Worm (Caenorhabditis elegans): Measurements from ENCODE around the gene trd-1.
A peak's percentile ranks its signal among the peaks of the same experiment; 100 is the strongest.

trd-1 gene

ce11 chrIII:7378522-7378921 lies 7.5 kb upstream of the trd-1 start:
- no peak for TF ChIP-seq ceh-90 (tag; optimal IDR thresholded peaks at IDR 0.05)
- TF ChIP-seq lin-15B (tag; optimal IDR thresholded peaks at IDR 0.05) = no peak
- TF ChIP-seq sox-4 (tag; optimal IDR thresholded peaks at IDR 0.05) = no peak

ce11 chrIII:7378945-7379344 lies 7.1 kb upstream of the trd-1 start, which contains the start of gene T20B12.7:
T20B12.7 (minus strand) TSS chrIII:7379045.
- TF ChIP-seq ceh-90 (tag; optimal IDR thresholded peaks at IDR 0.05) (no peak), ztf-4 (tag; optimal IDR thresholded peaks at IDR 0.05) (no peak), efl-1 (optimal IDR thresholded peaks at IDR 0.05) (no peak), efl-1 (GFP tag; optimal IDR thresholded peaks at IDR 0.05 in 1 of 2) (no peak), mep-1 (tag; optimal IDR thresholded peaks at IDR 0.05) (no peak), dpl-1 (GFP tag; optimal IDR thresholded peaks at IDR 0.05) (no peak), nhr-12 (tag; optimal IDR thresholded peaks at IDR 0.05) (no peak), sup-37 (GFP tag; optimal IDR thresholded peaks at IDR 0.05) (no peak), pax-3 (tag; optimal IDR thresholded peaks at IDR 0.05) (no peak), grh-1 (GFP tag; IDR thresholded peaks at IDR 0.05) (no peak), ceh-8 (GFP tag; optimal IDR thresholded peaks at IDR 0.05) (no peak), snpc-4 (tag; optimal IDR thresholded peaks at IDR 0.05) (no peak), fkh-10 (GFP tag; optimal IDR thresholded peaks at IDR 0.05) (no peak), ceh-88 (GFP tag; IDR thresholded peaks at IDR 0.05) (no peak), aha-1 (tag; optimal IDR thresholded peaks at IDR 0.05) (no peak), pqm-1 (tag; optimal IDR thresholded peaks at IDR 0.05) (no peak)

- TF ChIP-seq zag-1 (tag; optimal IDR thresholded peaks at IDR 0.05) = no peak
- TF ChIP-seq mef-2 (tag; optimal IDR thresholded peaks at IDR 0.05) = no peak
- no peak for TF ChIP-seq ceh-82 (tag; optimal IDR thresholded peaks at IDR 0.05)
- TF ChIP-seq fkh-4 (tag; optimal IDR thresholded peaks at IDR 0.05; ENCODE audit: borderline replicate concordance) = no peak
- TF ChIP-seq hpl-2 (GFP tag; optimal IDR thresholded peaks at IDR 0.05) = no peak
- no peak for TF ChIP-seq nhr-28 (tag; optimal IDR thresholded peaks at IDR 0.05)
- TF ChIP-seq fos-1 (tag; optimal IDR thresholded peaks at IDR 0.05) = no peak
- TF ChIP-seq snpc-4 (tag; optimal IDR thresholded peaks at IDR 0.05) = no peak
- TF ChIP-seq elt-2 (tag; optimal IDR thresholded peaks at IDR 0.05) = no peak
- TF ChIP-seq lin-35 (GFP tag; optimal IDR thresholded peaks at IDR 0.05) = no peak
- no peak for TF ChIP-seq C04F5.9 (tag; optimal IDR thresholded peaks at IDR 0.05)
- no peak for TF ChIP-seq efl-1 (optimal IDR thresholded peaks at IDR 0.05)
- TF ChIP-seq efl-1 (GFP tag; optimal IDR thresholded peaks at IDR 0.05 in 1 of 2) = no peak
- TF ChIP-seq mab-9 (GFP tag; IDR thresholded peaks at IDR 0.05) = no peak
- no peak for TF ChIP-seq ceh-90 (tag; optimal IDR thresholded peaks at IDR 0.05)
- TF ChIP-seq nhr-76 (tag; optimal IDR thresholded peaks at IDR 0.05) = no peak
- no peak for TF ChIP-seq nhr-12 (tag; optimal IDR thresholded peaks at IDR 0.05)
- TF ChIP-seq skn-1 (tag; optimal IDR thresholded peaks at IDR 0.05) = no peak
- TF ChIP-seq tlp-1 (tag; optimal IDR thresholded peaks at IDR 0.05) = no peak
- no peak for TF ChIP-seq hlh-17 (GFP tag; optimal IDR thresholded peaks at IDR 0.05; ENCODE audit: borderline replicate concordance)
Observed at ce11 chrIII:7380120-7380519, 5.9 kb upstream of the trd-1 start.

- TF ChIP-seq tlp-1 (tag; optimal IDR thresholded peaks at IDR 0.05) (no peak), elt-2 (tag; optimal IDR thresholded peaks at IDR 0.05) (no peak), lin-35 (GFP tag; optimal IDR thresholded peaks at IDR 0.05) (peak; percentile 63 to 75), C04F5.9 (tag; optimal IDR thresholded peaks at IDR 0.05) (no peak), efl-1 (optimal IDR thresholded peaks at IDR 0.05) (peak; percentile 61 to 65), efl-1 (GFP tag; optimal IDR thresholded peaks at IDR 0.05 in 1 of 2) (peak; percentile 51 to 95), nhr-90 (tag; optimal IDR thresholded peaks at IDR 0.05; ENCODE audit: poor library complexity) (no peak), mep-1 (tag; optimal IDR thresholded peaks at IDR 0.05) (peak; percentile 44), lsy-2 (tag; optimal IDR thresholded peaks at IDR 0.05) (peak; percentile 93 to 98), unc-98 (GFP tag; IDR thresholded peaks at IDR 0.05) (no peak), egl-27 (tag; optimal IDR thresholded peaks at IDR 0.05) (no peak), unc-86 (tag; optimal IDR thresholded peaks at IDR 0.05) (no peak), jun-1 (tag; optimal IDR thresholded peaks at IDR 0.05) (no peak), skn-1 (tag; optimal IDR thresholded peaks at IDR 0.05) (no peak), sup-37 (GFP tag; optimal IDR thresholded peaks at IDR 0.05) (no peak), fkh-4 (tag; optimal IDR thresholded peaks at IDR 0.05; ENCODE audit: borderline replicate concordance) (no peak), nhr-47 (tag; optimal IDR thresholded peaks at IDR 0.05) (peak; percentile 33), nhr-71 (tag; optimal IDR thresholded peaks at IDR 0.05) (peak; percentile 55), pax-3 (tag; optimal IDR thresholded peaks at IDR 0.05) (no peak), vab-15 (tag; optimal IDR thresholded peaks at IDR 0.05) (no peak), grh-1 (GFP tag; IDR thresholded peaks at IDR 0.05) (no peak), pqm-1 (tag; optimal IDR thresholded peaks at IDR 0.05) (no peak), lin-14 (GFP tag; optimal IDR thresholded peaks at IDR 0.05) (no peak), pag-3 (tag; optimal IDR thresholded peaks at IDR 0.05; ENCODE audit: borderline replicate concordance, insufficient read depth) (no peak), hpl-2 (GFP tag; optimal IDR thresholded peaks at IDR 0.05) (no peak), mab-9 (GFP tag; IDR thresholded peaks at IDR 0.05) (no peak), ceh-88 (GFP tag; IDR thresholded peaks at IDR 0.05) (no peak)
Observed at ce11 chrIII:7381546-7382171, 4.4 kb upstream of the trd-1 start, which contains the start of the genes hmg-4 and T20B12.3. hmg-4 (minus strand) TSS chrIII:7381596. T20B12.3 (plus strand) TSS chrIII:7382115.

All from whole organism, L1 larva.